Worm (Caenorhabditis elegans) whole organism, young adult: ENCODE measurements around the gene atf-4.

Source experiments
- C17E4.6 ChIP-seq: fragments of 200-800 bp; sonication (Bioruptor generic); IDR thresholded peaks from 2 replicates; pipeline ENCODE4 v1.3.6; 2022; ENCODE audit warnings: missing genetic modification reagents, missing genetic modification characterization, missing compliant biosample characterization
- D2030.7 ChIP-seq: fragments of 200-800 bp; sonication (Bioruptor generic); IDR thresholded peaks from 2 replicates; pipeline ENCODE4 v1.3.6; 2022; ENCODE audit warnings: missing genetic modification reagents, missing genetic modification characterization, missing compliant biosample characterization
- F39B2.1 ChIP-seq: fragments of 200-800 bp; sonication (Bioruptor generic); IDR thresholded peaks from 2 replicates; pipeline ENCODE4 v1.3.6; 2022; ENCODE audit warnings: missing genetic modification reagents, missing genetic modification characterization, missing compliant biosample characterization
- F52B5.7 ChIP-seq: sonication (generic microtip); optimal IDR thresholded peaks from 2 replicates; lab custom pipeline; 2016; ENCODE audit warnings: mild to moderate bottlenecking, missing genetic modification characterization, missing compliant biosample characterization
- F57C9.4 ChIP-seq: sonication (generic microtip); optimal IDR thresholded peaks from 2 replicates; lab custom pipeline; 2017; ENCODE audit warnings: mild to moderate bottlenecking, missing genetic modification characterization, missing compliant biosample characterization
- K11D2.4 ChIP-seq: fragments of 200-800 bp; sonication (Bioruptor generic); IDR thresholded peaks from 2 replicates; pipeline ENCODE4 v1.3.6; 2022; ENCODE audit warnings: missing genetic modification reagents, missing genetic modification characterization, missing compliant biosample characterization
- Y53G8AR.9 ChIP-seq: fragments of 200-800 bp; sonication (Bioruptor generic); conservative IDR thresholded peaks from 2 replicates; pipeline ENCODE4 v1.3.6; 2022; ENCODE audit warnings: missing genetic modification reagents, missing genetic modification characterization, missing compliant biosample characterization
- Y95B8A.8 ChIP-seq: fragments of 200-800 bp; sonication (Bioruptor generic); IDR thresholded peaks from 2 replicates; pipeline ENCODE4 v1.3.6; 2022; ENCODE audit warnings: missing genetic modification reagents, missing genetic modification characterization, missing compliant biosample characterization
- ZK185.1 ChIP-seq: sonication (generic microtip); optimal IDR thresholded peaks from 2 replicates; lab custom pipeline; 2016; ENCODE audit warnings: mild to moderate bottlenecking, missing genetic modification characterization, missing compliant biosample characterization; ENCODE audit not compliant: poor library complexity, severe bottlenecking
- ama-1 ChIP-seq, 3 experiments: fragments of 150-350 bp in 1 of 3; sonication (generic microtip) in 2 of 3; optimal IDR thresholded peaks; 2 replicates each; lab custom pipeline; 2014 to 2018; ENCODE audit warnings: missing biosample characterization in 2 of 3, missing genetic modification characterization in 2 of 3, missing genetic modification reagents in 2 of 3
- bed-1 ChIP-seq: fragments of 200-800 bp; sonication (Bioruptor generic); IDR thresholded peaks from 2 replicates; pipeline ENCODE4 v1.3.6; 2022; ENCODE audit warnings: missing genetic modification reagents, missing genetic modification characterization, missing compliant biosample characterization
- cebp-2 ChIP-seq: fragments of 200-800 bp; sonication (Bioruptor generic); IDR thresholded peaks from 2 replicates; pipeline ENCODE4 v1.3.6; 2022; ENCODE audit warnings: missing genetic modification characterization, missing compliant biosample characterization
- chd-7 ChIP-seq: sonication (generic microtip); optimal IDR thresholded peaks from 2 replicates; lab custom pipeline; 2016; ENCODE audit warnings: mild to moderate bottlenecking, missing genetic modification characterization, moderate library complexity, missing compliant biosample characterization
- die-1 ChIP-seq: sonication (generic microtip); optimal IDR thresholded peaks from 2 replicates; lab custom pipeline; 2016; ENCODE audit warnings: missing genotype, mild to moderate bottlenecking, missing genetic modification characterization, missing compliant biosample characterization
- dpff-1 ChIP-seq: sonication (generic microtip); optimal IDR thresholded peaks from 2 replicates; lab custom pipeline; 2017; ENCODE audit warnings: mild to moderate bottlenecking, missing genetic modification characterization, missing compliant biosample characterization
- efl-1 ChIP-seq: fragments of 150-350 bp; optimal IDR thresholded peaks from 2 replicates; lab custom pipeline; 2014; ENCODE audit warnings: missing biosample characterization, missing genetic modification reagents, missing genetic modification characterization
- egl-18 ChIP-seq: fragments of 200-800 bp; sonication (Bioruptor generic); IDR thresholded peaks from 2 replicates; pipeline ENCODE4 v1.3.6; 2022; ENCODE audit warnings: missing genetic modification reagents, missing genetic modification characterization, missing compliant biosample characterization
- egl-44 ChIP-seq: fragments of 200-800 bp; sonication (Bioruptor generic); IDR thresholded peaks from 2 replicates; pipeline ENCODE4 v1.3.6; 2022; ENCODE audit warnings: missing genetic modification reagents, missing genetic modification characterization, missing compliant biosample characterization
- fkh-3 ChIP-seq: sonication (generic microtip); optimal IDR thresholded peaks from 2 replicates; lab custom pipeline; 2016; ENCODE audit warnings: mild to moderate bottlenecking, missing genetic modification characterization, missing compliant biosample characterization
- hsf-1 ChIP-seq: fragments of 200-800 bp; sonication (Bioruptor generic); IDR thresholded peaks from 2 replicates; pipeline ENCODE4 v1.3.6; 2022; ENCODE audit warnings: missing genetic modification reagents, missing genetic modification characterization, missing compliant biosample characterization
- lag-1 ChIP-seq: fragments of 200-800 bp; sonication (Bioruptor generic); IDR thresholded peaks from 2 replicates; pipeline ENCODE4 v1.3.6; 2022; ENCODE audit warnings: missing genetic modification reagents, missing genetic modification characterization, missing compliant biosample characterization
- lin-54 ChIP-seq: fragments of 200-800 bp; sonication (Bioruptor generic); optimal IDR thresholded peaks from 2 replicates; lab custom pipeline; 2018; ENCODE audit warnings: mild to moderate bottlenecking, missing genetic modification characterization, missing compliant biosample characterization
- lsl-1 ChIP-seq: fragments of 200-800 bp; sonication (Bioruptor generic); optimal IDR thresholded peaks from 2 replicates; lab custom pipeline; 2018; ENCODE audit warnings: mild to moderate bottlenecking, missing genetic modification characterization, moderate library complexity, missing compliant biosample characterization
- madf-8 ChIP-seq: fragments of 200-800 bp; sonication (Bioruptor generic); conservative IDR thresholded peaks from 2 replicates; pipeline ENCODE4 v1.3.6; 2022; ENCODE audit warnings: missing genetic modification reagents, missing genetic modification characterization, missing compliant biosample characterization
- mes-4 ChIP-seq: sonication (generic microtip); optimal IDR thresholded peaks from 2 replicates; lab custom pipeline; 2016; ENCODE audit warnings: missing genotype, missing genetic modification characterization, missing compliant biosample characterization
- nfya-1 ChIP-seq: sonication (generic microtip); optimal IDR thresholded peaks from 2 replicates; lab custom pipeline; 2017; ENCODE audit warnings: antibody characterized with exemption, missing compliant biosample characterization, missing genetic modification characterization, borderline replicate concordance; ENCODE audit not compliant: insufficient read depth
- nfya-2 ChIP-seq: fragments of 200-800 bp; sonication (Bioruptor generic); IDR thresholded peaks from 2 replicates; pipeline ENCODE4 v1.3.6; 2022; ENCODE audit warnings: missing genetic modification reagents, missing genetic modification characterization, missing compliant biosample characterization
- nhr-27 ChIP-seq: fragments of 200-800 bp; sonication (Bioruptor generic); optimal IDR thresholded peaks from 2 replicates; lab custom pipeline; 2018; ENCODE audit warnings: mild to moderate bottlenecking, missing genetic modification characterization, moderate library complexity, missing compliant biosample characterization
- nhr-90 ChIP-seq: sonication (generic microtip); optimal IDR thresholded peaks from 2 replicates; lab custom pipeline; 2016; ENCODE audit warnings: missing genotype, mild to moderate bottlenecking, missing genetic modification characterization, missing compliant biosample characterization
- pbrm-1 ChIP-seq: fragments of 200-800 bp; sonication (Bioruptor generic); IDR thresholded peaks from 2 replicates; pipeline ENCODE4 v1.3.6; 2022; ENCODE audit warnings: missing genetic modification reagents, missing genetic modification characterization, missing compliant biosample characterization
- rec-8 ChIP-seq, 2 experiments: sonication (generic microtip); optimal IDR thresholded peaks; 2 replicates each; lab custom pipeline; 2016; ENCODE audit warnings: mild to moderate bottlenecking in 2 of 2, missing genetic modification characterization in 2 of 2, missing genetic modification reagents in 2 of 2, missing genotype in 2 of 2, missing biosample characterization in 1 of 2, missing compliant biosample characterization in 1 of 2, moderate library complexity in 1 of 2
- sdz-38 ChIP-seq: sonication (generic microtip); optimal IDR thresholded peaks from 2 replicates; lab custom pipeline; 2016; ENCODE audit warnings: missing genotype, missing genetic modification characterization, missing compliant biosample characterization
- snpc-1.3 ChIP-seq: sonication (generic microtip); optimal IDR thresholded peaks from 2 replicates; lab custom pipeline; 2017; ENCODE audit warnings: missing genetic modification characterization, mild to moderate bottlenecking, missing compliant biosample characterization, antibody characterized with exemption, moderate library complexity, missing genotype, missing genetic modification reagents; ENCODE audit not compliant: insufficient read depth
- snpc-3.4 ChIP-seq: sonication (generic microtip); optimal IDR thresholded peaks from 2 replicates; lab custom pipeline; 2017; ENCODE audit warnings: missing genetic modification characterization, mild to moderate bottlenecking, missing compliant biosample characterization, antibody characterized with exemption, moderate library complexity, missing genotype, missing genetic modification reagents
- somi-1 ChIP-seq: fragments of 200-800 bp; sonication (Bioruptor generic); optimal IDR thresholded peaks from 2 replicates; lab custom pipeline; 2018; ENCODE audit warnings: mild to moderate bottlenecking, missing genetic modification characterization, missing compliant biosample characterization
- sptf-2 ChIP-seq: fragments of 200-800 bp; sonication (Bioruptor generic); optimal IDR thresholded peaks from 2 replicates; lab custom pipeline; 2018; ENCODE audit warnings: mild to moderate bottlenecking, missing genetic modification characterization, missing compliant biosample characterization
- unc-62 ChIP-seq: fragments of 150-350 bp; optimal IDR thresholded peaks from 2 replicates; lab custom pipeline; 2014; ENCODE audit warnings: missing biosample characterization, missing genetic modification reagents, missing genetic modification characterization
- zfh-2 ChIP-seq: fragments of 200-800 bp; sonication (Bioruptor generic); conservative IDR thresholded peaks from 2 replicates; pipeline ENCODE4 v1.3.6; 2022; ENCODE audit warnings: missing genetic modification reagents, missing genetic modification characterization, missing compliant biosample characterization
- ztf-18 ChIP-seq: sonication (generic microtip); optimal IDR thresholded peaks from 2 replicates; lab custom pipeline; 2016; ENCODE audit warnings: missing genotype, mild to moderate bottlenecking, missing genetic modification characterization, missing compliant biosample characterization
- ztf-22 ChIP-seq: fragments of 200-800 bp; sonication (Bioruptor generic); optimal IDR thresholded peaks from 2 replicates; lab custom pipeline; 2018; ENCODE audit warnings: mild to moderate bottlenecking, missing genetic modification characterization, moderate library complexity, missing compliant biosample characterization
- ztf-25 ChIP-seq: fragments of 200-800 bp; sonication (Bioruptor generic); IDR thresholded peaks from 2 replicates; pipeline ENCODE4 v1.3.6; 2022; ENCODE audit warnings: missing genetic modification reagents, missing genetic modification characterization, missing compliant biosample characterization
- ztf-26 ChIP-seq: sonication (generic microtip); optimal IDR thresholded peaks from 2 replicates; lab custom pipeline; 2017; ENCODE audit warnings: missing genetic modification characterization, missing compliant biosample characterization
- ztf-28 ChIP-seq: fragments of 200-800 bp; sonication (Bioruptor generic); IDR thresholded peaks from 2 replicates; pipeline ENCODE4 v1.3.6; 2022; ENCODE audit warnings: missing genetic modification reagents, missing genetic modification characterization, missing compliant biosample characterization

Gene atf-4

DNA sequence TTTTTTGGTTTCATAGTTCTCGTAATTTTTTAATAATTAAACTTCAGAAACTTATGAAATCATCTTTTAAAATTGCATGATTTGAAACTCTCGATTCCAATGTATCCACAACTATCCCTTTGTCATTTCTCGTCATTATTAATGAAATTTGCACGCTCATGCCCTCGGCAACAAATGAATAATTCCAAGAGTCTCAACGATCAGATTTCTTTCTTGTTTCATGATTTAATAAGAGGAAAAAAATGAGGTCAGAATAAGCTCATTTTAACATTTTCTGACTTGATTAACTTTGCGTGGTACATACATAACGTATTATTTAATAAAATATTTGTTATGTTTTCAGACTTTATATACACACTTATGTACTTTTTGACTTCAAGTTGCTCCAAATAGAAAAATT lies 27.7 kb upstream of the atf-4 start:
- TF ChIP-seq C17E4.6 (GFP tag; lab: Robert Waterston, UW) (no peak), egl-44 (GFP tag; lab: Robert Waterston, UW) (no peak), sdz-38 (tag; lab: Kevin White, UChicago) (no peak), nfya-1 (tag; lab: Kevin White, UChicago) (no peak), ZK185.1 (tag; lab: Kevin White, UChicago) (no peak), F57C9.4 (tag; lab: Kevin White, UChicago) (no peak), nhr-27 (tag; lab: Kevin White, UChicago) (no peak), somi-1 (no peak), lag-1 (GFP tag; lab: Robert Waterston, UW) (no peak), rec-8 (tag; optimal IDR thresholded peaks at IDR 0.05; lab: Kevin White, UChicago) (no peak), D2030.7 (GFP tag; lab: Robert Waterston, UW) (no peak), egl-18 (GFP tag; lab: Robert Waterston, UW) (no peak), F39B2.1 (GFP tag; lab: Robert Waterston, UW) (no peak), mes-4 (no peak)
- TF ChIP-seq, all 124 proteins: peak for 0

DNA sequence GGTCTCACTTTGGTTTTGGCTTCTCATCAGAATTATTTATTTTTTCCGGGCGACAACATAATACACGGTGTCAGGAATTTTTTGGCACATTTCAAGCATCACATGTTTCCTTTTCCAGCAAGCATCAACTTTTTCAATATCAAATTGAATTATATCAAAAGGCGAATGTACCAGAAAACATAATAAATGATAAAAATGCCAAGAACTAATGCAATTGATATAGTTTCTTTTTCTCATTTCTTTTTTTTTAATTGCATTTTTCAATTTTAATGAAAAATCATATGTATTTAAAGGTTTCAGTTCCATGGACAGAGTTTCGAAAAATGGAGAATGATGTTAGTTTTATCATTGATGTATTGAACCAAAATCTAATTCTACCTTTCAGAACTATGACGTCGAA lies 20.9 kb upstream of the atf-4 start, which contains the start of gene dpf-2:
dpf-2 (plus strand) TSS at position 301 of the 400 bp plus-strand sequence.
- TF ChIP-seq pbrm-1 (GFP tag; lab: Robert Waterston, UW) (no peak), K11D2.4 (GFP tag; lab: Robert Waterston, UW) (no peak), ztf-22 (GFP tag; lab: Kevin White, UChicago) (no peak), lag-1 (GFP tag; lab: Robert Waterston, UW) (no peak), bed-1 (GFP tag; lab: Robert Waterston, UW) (no peak), ztf-25 (GFP tag; lab: Robert Waterston, UW) (no peak), ama-1 (optimal IDR thresholded peaks at IDR 0.05; lab: Kevin White, UChicago) (no peak), ama-1 (GFP tag; optimal IDR thresholded peaks at IDR 0.05; lab: Kevin White, UChicago) (no peak), D2030.7 (GFP tag; lab: Robert Waterston, UW) (no peak), Y95B8A.8 (GFP tag; lab: Robert Waterston, UW) (no peak), die-1 (no peak), ztf-26 (no peak), dpff-1 (no peak), fkh-3 (tag; lab: Kevin White, UChicago) (no peak), hsf-1 (GFP tag; lab: Robert Waterston, UW) (no peak), ztf-28 (no peak), madf-8 (no peak), Y53G8AR.9 (GFP tag; lab: Robert Waterston, UW) (no peak), zfh-2 (no peak), sptf-2 (GFP tag; lab: Kevin White, UChicago) (no peak), nhr-90 (tag; lab: Kevin White, UChicago) (no peak)

DNA sequence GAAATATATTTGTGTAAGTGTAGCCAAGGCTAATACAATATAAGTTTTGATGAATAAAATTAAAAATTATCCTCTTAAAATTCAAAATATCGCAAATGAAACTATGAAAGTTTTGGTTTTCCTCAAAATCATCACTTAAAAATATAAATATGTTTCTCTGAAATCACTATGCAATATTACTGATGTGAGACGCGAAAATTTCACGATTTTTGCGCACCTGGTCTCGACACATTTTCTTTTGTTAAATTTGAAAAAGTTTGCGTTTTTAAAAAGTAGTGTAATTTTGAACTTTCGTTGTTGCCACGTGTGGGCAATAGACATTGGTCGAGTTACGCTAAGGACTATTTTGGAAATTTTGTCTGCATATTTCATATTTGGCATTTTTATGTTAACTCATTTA lies 18.2 kb upstream of the atf-4 start:
- no peak for TF ChIP-seq unc-62 (GFP tag; lab: Kevin White, UChicago)
- TF ChIP-seq mes-4 = no peak
- no peak for TF ChIP-seq efl-1 (GFP tag; lab: Kevin White, UChicago)
- no peak for TF ChIP-seq nfya-2 (GFP tag; lab: Robert Waterston, UW)
- TF ChIP-seq ztf-18 (tag; lab: Kevin White, UChicago) = no peak
- no peak for TF ChIP-seq hsf-1 (GFP tag; lab: Robert Waterston, UW)
- no peak for TF ChIP-seq lsl-1 (GFP tag; lab: Kevin White, UChicago)
- no peak for TF ChIP-seq rec-8 (tag; optimal IDR thresholded peaks at IDR 0.05; lab: Kevin White, UChicago)
- TF ChIP-seq F52B5.7 (tag; lab: Kevin White, UChicago) = no peak
- no peak for TF ChIP-seq lin-54 (GFP tag; lab: Kevin White, UChicago)
- TF ChIP-seq snpc-3.4 (tag; lab: Kevin White, UChicago) = no peak
- no peak for TF ChIP-seq cebp-2 (GFP tag; lab: Robert Waterston, UW)
- TF ChIP-seq chd-7 (tag; lab: Kevin White, UChicago) = no peak
- TF ChIP-seq snpc-1.3 (tag; lab: Kevin White, UChicago) = no peak
- no peak for TF ChIP-seq fkh-3 (tag; lab: Kevin White, UChicago)
- TF ChIP-seq die-1 = no peak
